Fruit fly (Drosophila melanogaster): ENCODE measurements around the gene Ucp4C.

Gene Ucp4C

DNA sequence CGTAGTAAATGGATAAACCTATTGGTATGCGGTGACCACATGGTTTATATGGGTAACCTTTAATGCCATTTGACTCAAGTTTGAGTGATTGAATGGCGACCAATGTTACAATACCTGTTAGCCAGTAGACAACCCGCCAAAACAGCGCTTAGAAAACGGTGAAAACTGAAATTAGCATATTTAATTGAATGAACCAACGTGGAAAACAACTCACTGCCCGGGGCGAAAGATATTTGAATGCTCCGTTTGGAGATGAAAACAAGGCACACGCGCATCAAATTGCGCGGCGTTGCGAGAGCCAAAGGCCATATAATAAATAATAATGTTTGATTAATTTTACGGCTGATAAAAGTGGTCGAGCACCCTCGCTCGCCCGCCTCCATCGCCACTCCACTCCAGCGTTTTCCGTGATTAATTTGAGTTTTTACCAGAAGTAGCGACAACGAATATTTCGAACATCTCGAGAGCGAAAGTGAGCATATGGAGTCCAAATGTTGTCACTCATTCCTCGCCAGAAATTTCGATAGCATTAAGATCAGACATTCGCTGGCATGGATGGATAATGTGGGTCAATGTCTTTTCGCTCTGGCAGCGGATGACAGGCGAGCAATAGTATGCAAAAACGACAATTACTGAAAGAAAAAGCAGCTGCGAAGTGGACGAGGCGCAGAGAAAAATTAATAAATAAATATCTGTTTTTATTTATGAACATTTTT lies 2.9 kb downstream of the Ucp4C start:
- no peak for TF ChIP-seq Myc (optimal IDR thresholded peaks at IDR 0.05)
- TF ChIP-seq ttk (optimal IDR thresholded peaks at IDR 0.05), result no peak

DNA sequence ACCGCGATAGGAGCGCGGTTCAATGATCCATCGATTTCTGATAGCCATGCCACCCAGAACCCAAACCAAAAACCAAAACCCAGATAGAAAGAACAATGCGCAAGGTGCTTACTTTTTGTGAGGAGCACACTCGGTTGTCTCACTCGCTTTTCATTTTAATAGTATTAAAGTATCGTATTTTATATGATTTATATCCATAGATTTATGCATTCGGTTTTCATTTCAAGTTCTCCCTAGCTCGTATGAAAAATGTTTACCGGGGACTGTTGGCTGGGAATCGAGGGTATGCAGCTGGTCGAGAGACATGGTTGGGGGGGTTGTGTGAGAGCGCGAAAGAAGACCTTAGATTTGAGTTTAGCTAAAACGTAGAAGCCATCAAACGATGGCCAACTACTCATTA lies 3.6 kb downstream of the Ucp4C start:
- no peak for TF ChIP-seq h (optimal IDR thresholded peaks at IDR 0.05)
- TF ChIP-seq insv (optimal IDR thresholded peaks at IDR 0.05), result no peak
- TF ChIP-seq psq (optimal IDR thresholded peaks at IDR 0.05), result no peak
- no peak for TF ChIP-seq ttk (optimal IDR thresholded peaks at IDR 0.05)
- no peak for TF ChIP-seq Myc (optimal IDR thresholded peaks at IDR 0.05)
- no peak for TF ChIP-seq Sin3A (optimal IDR thresholded peaks at IDR 0.05)

DNA sequence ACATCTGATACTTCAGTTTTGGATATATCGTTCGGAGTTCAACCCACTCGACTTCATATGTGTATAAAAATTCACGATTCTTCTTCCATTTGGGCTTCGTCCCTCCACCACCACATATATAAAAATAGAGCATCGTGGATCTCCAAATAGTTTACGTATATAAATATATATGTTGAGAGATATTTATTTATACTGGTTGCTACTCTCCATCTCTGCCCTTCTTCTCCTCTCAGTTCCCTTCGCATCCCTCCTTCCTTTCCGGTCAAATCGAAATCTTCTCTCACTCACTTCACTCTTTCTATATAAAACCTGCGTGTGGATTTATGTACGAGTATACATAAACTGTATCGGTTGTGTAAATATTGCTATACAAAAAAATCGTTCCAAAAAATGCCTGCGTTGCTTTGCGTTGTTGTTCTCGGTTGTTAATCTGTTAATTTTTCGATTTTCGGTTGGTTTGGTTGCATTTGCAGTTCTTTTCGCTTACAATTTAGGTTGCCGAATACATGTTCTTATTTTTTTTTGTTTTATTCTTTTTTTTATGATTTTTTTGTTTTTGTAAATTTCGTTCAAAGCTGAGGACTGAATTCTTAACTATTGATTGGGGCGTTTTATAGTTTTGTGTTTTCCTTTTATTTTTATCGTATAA lies 4.3 kb downstream of the Ucp4C start:
- no peak for TF ChIP-seq h (optimal IDR thresholded peaks at IDR 0.05)
- TF ChIP-seq Sin3A (optimal IDR thresholded peaks at IDR 0.05), result no peak

DNA sequence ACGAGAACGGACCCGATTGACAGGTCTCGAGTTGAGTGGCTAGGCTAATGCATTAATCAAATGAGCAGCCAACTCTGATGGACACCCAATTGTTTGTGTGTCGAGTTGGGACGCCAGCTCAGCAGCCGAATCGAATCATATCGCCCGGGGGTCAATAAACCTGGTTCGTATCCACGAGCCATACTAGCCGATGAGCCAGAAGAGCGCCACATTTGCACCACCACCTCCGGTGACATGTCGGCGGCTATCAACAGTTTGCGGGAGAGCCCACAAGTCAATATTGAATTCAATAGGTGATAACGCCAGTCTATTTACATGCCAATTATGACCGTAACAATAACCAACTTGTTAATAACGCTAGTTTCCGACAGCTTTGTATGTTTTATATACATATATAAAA lies 5.8 kb downstream of the Ucp4C start:
- TF ChIP-seq ttk (optimal IDR thresholded peaks at IDR 0.05), result no peak
- TF ChIP-seq insv (optimal IDR thresholded peaks at IDR 0.05), result no peak
- TF ChIP-seq psq (optimal IDR thresholded peaks at IDR 0.05), result no peak
- TF ChIP-seq Myc (optimal IDR thresholded peaks at IDR 0.05), result no peak
- no peak for TF ChIP-seq h (optimal IDR thresholded peaks at IDR 0.05)
- no peak for TF ChIP-seq Sin3A (optimal IDR thresholded peaks at IDR 0.05)

DNA sequence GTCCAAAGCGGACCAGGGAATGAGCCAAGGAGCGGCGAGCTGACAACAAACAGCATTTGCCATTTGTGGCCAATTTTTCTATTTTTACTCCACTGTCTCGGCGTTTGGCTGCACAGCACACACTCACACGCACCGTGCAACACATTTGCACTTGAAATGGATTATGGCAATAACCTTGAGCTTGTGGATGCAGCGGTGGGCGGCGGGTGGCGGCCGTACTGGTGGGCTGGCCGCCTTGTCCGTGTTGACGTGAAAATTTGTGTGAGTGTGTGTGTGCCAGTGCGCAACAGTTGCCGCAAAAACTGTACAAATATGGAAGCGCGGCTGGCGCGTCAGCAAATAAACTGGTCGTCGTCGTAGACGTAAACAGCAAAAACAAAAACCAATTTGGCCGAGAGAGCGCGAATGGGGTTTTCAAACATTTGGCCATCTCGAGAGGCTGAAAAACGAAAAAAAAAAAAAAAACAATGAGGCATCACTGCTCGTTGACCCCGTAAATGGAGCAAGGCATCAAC lies 6.7 kb downstream of the Ucp4C start:
- TF ChIP-seq ttk (optimal IDR thresholded peaks at IDR 0.05) (no peak), insv (optimal IDR thresholded peaks at IDR 0.05) (no peak), Myc (optimal IDR thresholded peaks at IDR 0.05) (no peak), Sin3A (optimal IDR thresholded peaks at IDR 0.05) (no peak), psq (optimal IDR thresholded peaks at IDR 0.05) (no peak), h (optimal IDR thresholded peaks at IDR 0.05) (no peak)

DNA sequence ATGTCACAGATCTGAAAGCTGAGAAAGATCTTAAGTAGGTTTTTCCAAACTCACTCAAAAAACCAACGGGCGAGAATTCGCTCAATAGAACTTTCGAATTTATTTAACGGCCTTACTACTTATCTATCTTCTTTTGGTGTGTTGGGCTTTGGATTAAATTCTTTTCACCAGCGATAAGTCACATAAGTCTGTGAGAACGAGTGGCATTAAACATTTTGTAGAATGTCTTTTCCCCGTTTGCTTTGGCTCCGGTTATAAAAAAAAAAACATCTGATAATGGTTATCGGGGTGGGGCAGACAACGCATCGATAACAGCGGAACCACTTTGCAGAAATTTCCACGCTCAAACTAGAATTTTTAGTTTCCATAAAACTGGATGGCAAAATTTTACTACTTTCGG lies 7.2 kb downstream of the Ucp4C start:
- TF ChIP-seq Sin3A (optimal IDR thresholded peaks at IDR 0.05) (no peak), h (optimal IDR thresholded peaks at IDR 0.05) (no peak), Myc (optimal IDR thresholded peaks at IDR 0.05) (no peak), ttk (optimal IDR thresholded peaks at IDR 0.05) (no peak), insv (optimal IDR thresholded peaks at IDR 0.05) (no peak), psq (optimal IDR thresholded peaks at IDR 0.05) (no peak)

DNA sequence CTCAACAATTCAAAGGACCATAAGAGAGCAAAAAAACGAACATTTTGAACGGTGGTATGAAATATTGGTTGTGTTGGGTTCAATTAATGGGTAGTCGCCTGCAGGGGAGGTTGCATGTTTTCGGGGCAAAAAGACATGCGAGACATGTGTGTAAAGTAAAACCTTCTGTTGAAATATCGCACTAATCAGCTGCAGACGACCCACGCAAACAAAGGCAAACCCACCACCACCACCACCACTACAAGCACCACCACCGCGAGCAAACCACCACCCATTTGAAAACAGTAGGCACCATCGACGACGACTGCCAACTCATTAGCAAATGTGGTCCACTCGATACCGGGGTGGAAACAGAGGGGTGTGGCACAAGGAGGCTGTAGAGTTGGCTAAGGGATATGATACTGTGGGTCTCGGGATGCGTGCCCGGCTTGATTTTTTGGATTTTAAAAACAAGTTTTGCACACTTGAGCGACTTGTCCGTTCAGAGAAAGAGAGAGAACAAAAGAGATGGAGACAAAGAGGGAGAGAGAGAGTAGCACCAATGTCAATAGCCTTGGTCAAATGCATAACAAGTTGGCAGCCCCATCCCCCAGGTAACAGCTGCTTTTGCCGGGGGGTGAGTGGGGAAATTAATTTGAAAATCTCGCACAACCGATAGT lies 8.8 kb downstream of the Ucp4C start:
- TF ChIP-seq h (optimal IDR thresholded peaks at IDR 0.05), result no peak
- TF ChIP-seq insv (optimal IDR thresholded peaks at IDR 0.05), result no peak
- no peak for TF ChIP-seq ttk (optimal IDR thresholded peaks at IDR 0.05)
- TF ChIP-seq Myc (optimal IDR thresholded peaks at IDR 0.05), result no peak
- TF ChIP-seq psq (optimal IDR thresholded peaks at IDR 0.05), result no peak

DNA sequence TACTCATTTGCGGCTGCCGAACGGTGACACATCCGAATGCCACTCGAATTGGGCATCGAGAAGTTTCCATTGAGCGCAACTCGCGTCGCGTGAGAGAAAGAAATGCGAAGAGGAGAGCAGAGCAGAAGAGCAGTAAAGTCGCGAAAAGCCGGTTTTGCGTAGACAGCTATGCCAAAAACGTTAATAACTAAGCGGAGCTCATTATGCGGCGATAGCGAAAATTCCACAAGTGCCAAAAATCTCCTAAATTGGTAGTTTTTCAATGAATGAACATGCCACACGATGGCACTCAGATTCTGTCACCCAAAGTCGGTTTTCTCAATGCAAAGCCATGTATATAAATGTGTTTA lies 9.3 kb downstream of the Ucp4C start:
- TF ChIP-seq Sin3A (optimal IDR thresholded peaks at IDR 0.05) (no peak), insv (optimal IDR thresholded peaks at IDR 0.05) (no peak), h (optimal IDR thresholded peaks at IDR 0.05) (no peak), Myc (optimal IDR thresholded peaks at IDR 0.05) (no peak), ttk (optimal IDR thresholded peaks at IDR 0.05) (no peak), psq (optimal IDR thresholded peaks at IDR 0.05) (no peak)

DNA sequence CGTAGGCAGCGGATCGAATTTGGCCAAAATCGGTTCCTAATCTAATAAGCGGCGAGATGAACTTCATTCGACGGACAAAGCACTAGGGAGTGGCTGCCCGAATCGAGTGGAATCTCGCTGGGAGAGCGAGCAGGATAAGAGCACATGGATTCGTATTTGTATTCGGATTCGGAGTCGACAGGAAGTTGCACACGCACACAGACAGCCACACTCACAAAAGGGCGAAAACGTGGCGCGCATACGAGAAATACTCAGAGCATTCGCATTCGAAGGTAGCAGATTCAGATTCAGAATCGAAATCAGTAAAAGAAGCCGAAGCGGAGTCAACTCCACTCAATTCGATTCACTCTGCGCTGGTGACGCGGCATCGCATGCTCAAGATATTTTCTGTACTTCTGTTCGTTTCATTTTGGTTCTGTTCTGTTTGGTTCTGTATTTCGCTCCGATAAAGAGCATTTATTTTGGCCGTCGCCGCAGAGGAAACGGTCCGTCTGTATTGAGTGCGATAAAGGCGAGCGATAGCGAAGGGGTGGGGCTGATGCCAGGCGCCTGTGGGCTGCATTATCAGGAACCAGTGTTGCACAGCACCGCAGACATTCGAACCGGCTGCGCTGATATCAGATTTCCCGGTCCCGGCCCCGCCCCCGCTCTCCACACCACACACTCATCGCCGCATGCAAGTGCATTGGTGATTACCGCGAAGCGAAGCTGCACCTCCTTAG lies 10.1 kb downstream of the Ucp4C start:
- TF ChIP-seq Sin3A (optimal IDR thresholded peaks at IDR 0.05) (no peak), h (optimal IDR thresholded peaks at IDR 0.05) (no peak), ttk (optimal IDR thresholded peaks at IDR 0.05) (no peak), Myc (optimal IDR thresholded peaks at IDR 0.05) (no peak)

DNA sequence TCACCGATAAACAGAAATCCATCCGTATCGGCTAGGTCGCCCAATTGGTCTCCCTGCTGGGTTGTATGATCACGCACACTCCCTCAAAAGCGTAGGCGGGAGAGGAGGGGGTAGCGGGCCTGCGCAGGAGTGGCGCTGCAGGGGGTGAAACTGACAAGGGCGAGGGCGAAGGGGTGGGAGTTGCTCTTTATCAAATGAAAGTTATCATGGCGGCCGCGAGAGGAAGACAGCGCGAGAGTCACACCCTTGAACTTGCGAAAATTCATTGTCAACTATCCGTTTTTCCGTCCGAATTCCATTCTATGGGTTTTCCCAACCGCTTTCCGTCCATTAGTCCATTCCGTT lies 10.7 kb downstream of the Ucp4C start:
- TF ChIP-seq h (optimal IDR thresholded peaks at IDR 0.05) (no peak), Myc (optimal IDR thresholded peaks at IDR 0.05) (no peak), Sin3A (optimal IDR thresholded peaks at IDR 0.05) (no peak), psq (optimal IDR thresholded peaks at IDR 0.05) (no peak), insv (optimal IDR thresholded peaks at IDR 0.05) (no peak), ttk (optimal IDR thresholded peaks at IDR 0.05) (no peak)

DNA sequence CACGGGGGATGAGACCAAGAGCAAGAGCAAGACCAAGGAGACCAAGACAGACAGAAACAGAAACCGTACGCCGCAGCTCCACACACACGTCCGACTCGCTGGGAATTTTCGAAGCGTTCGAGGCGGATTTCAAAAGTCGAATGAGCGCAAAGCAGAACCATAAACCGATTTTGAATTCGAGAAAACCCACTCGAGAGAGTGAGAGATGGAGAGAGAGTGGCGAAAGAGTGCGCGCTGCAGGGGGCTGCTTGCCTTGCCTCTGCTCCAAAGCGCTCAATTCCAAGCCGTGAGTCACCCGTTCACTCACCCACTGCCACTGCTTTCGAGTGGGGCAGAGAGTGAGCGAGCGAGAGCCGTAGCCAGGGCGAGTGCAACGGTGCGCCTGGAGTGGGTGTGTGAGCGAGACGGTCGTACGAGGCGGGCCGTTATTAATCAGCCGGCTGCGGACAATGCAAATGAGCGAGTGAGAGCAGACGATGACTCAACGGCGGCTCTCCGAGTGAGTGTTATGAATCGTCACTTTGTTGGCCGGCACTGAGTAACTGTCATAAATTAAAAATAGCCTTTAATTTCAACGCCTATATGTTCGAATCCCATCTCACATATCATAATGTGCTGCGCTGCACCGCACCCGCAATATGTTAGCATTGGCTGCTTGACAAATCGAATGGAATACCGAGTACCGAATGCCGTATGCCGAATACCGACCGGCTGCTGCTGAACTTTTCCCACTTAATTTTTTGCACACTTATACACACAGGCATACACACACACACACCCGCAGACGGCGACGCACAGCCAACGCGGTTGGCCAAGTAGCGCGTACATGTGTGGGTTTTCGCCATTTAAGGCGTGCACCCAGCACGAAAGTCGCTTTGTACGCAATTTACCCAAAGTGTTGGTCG lies 11.8 kb downstream of the Ucp4C start:
- TF ChIP-seq psq (optimal IDR thresholded peaks at IDR 0.05) (no peak), h (optimal IDR thresholded peaks at IDR 0.05) (no peak), insv (optimal IDR thresholded peaks at IDR 0.05) (no peak), Myc (optimal IDR thresholded peaks at IDR 0.05) (no peak), ttk (optimal IDR thresholded peaks at IDR 0.05) (no peak), Sin3A (optimal IDR thresholded peaks at IDR 0.05) (no peak)

Measured in Kc167 (cell line).